Worm (Caenorhabditis elegans): ENCODE results near the gene srd-55.

srd-55 gene

ce11 chrII:7385442-7385841 is 22.9 kb upstream of the srd-55 start, which contains the start of gene sre-3:
Gene sre-3 (plus strand): TSS chrII:7385742.
- TF ChIP-seq ceh-16 (tag; optimal IDR thresholded peaks at IDR 0.05): no peak
- no peak for TF ChIP-seq nhr-11 (tag; optimal IDR thresholded peaks at IDR 0.05)
- TF ChIP-seq Y55F3AM.14 (GFP tag; optimal IDR thresholded peaks at IDR 0.05): no peak
- no peak for TF ChIP-seq nhr-77 (tag; optimal IDR thresholded peaks at IDR 0.05)
- no peak for TF ChIP-seq F13H6.1 (tag; optimal IDR thresholded peaks at IDR 0.05)
- no peak for TF ChIP-seq ztf-4 (tag; optimal IDR thresholded peaks at IDR 0.05)
- TF ChIP-seq crh-2 (tag; optimal IDR thresholded peaks at IDR 0.05): no peak
- no peak for TF ChIP-seq lsy-2 (tag; optimal IDR thresholded peaks at IDR 0.05)
- TF ChIP-seq ztf-11 (tag; optimal IDR thresholded peaks at IDR 0.05): no peak
- TF ChIP-seq zag-1 (tag; optimal IDR thresholded peaks at IDR 0.05): no peak
- no peak for TF ChIP-seq mdl-1 (tag; optimal IDR thresholded peaks at IDR 0.05)
- TF ChIP-seq fos-1 (tag; optimal IDR thresholded peaks at IDR 0.05): no peak
- TF ChIP-seq skn-1 (tag; optimal IDR thresholded peaks at IDR 0.05): no peak
- TF ChIP-seq nhr-23 (tag; optimal IDR thresholded peaks at IDR 0.05): no peak
- TF ChIP-seq ama-1 (optimal IDR thresholded peaks at IDR 0.05): no peak
- no peak for TF ChIP-seq lin-11 (tag; optimal IDR thresholded peaks at IDR 0.05)

ce11 chrII:7390335-7390734 is 18.0 kb upstream of the srd-55 start:
- TF ChIP-seq dmd-4 (tag; optimal IDR thresholded peaks at IDR 0.05): no peak
- TF ChIP-seq C34F6.9 (tag; optimal IDR thresholded peaks at IDR 0.05): no peak
- no peak for TF ChIP-seq lin-11 (tag; optimal IDR thresholded peaks at IDR 0.05)
- TF ChIP-seq ceh-82 (tag; optimal IDR thresholded peaks at IDR 0.05): no peak
- TF ChIP-seq sma-9 (GFP tag; optimal IDR thresholded peaks at IDR 0.05): no peak
- TF ChIP-seq sma-9 (tag; optimal IDR thresholded peaks at IDR 0.05): no peak
- no peak for TF ChIP-seq nhr-11 (tag; optimal IDR thresholded peaks at IDR 0.05)
- TF ChIP-seq mdl-1 (tag; optimal IDR thresholded peaks at IDR 0.05): no peak
- TF ChIP-seq nhr-25 (tag; optimal IDR thresholded peaks at IDR 0.05): no peak
- TF ChIP-seq R02D3.7 (tag; optimal IDR thresholded peaks at IDR 0.05): no peak
- TF ChIP-seq sma-3 (GFP tag; optimal IDR thresholded peaks at IDR 0.05): no peak
- no peak for TF ChIP-seq ztf-4 (tag; optimal IDR thresholded peaks at IDR 0.05)
- no peak for TF ChIP-seq ztf-11 (tag; optimal IDR thresholded peaks at IDR 0.05)
- TF ChIP-seq Y55F3AM.14 (GFP tag; optimal IDR thresholded peaks at IDR 0.05): no peak
- TF ChIP-seq skn-1 (tag; optimal IDR thresholded peaks at IDR 0.05): no peak
- no peak for TF ChIP-seq ceh-16 (tag; optimal IDR thresholded peaks at IDR 0.05)
- TF ChIP-seq nhr-23 (tag; optimal IDR thresholded peaks at IDR 0.05): no peak

ce11 chrII:7392052-7392694 is 16.1 kb upstream of the srd-55 start:
- TF ChIP-seq nhr-21 (tag; optimal IDR thresholded peaks at IDR 0.05): no peak
- no peak for TF ChIP-seq ztf-4 (tag; optimal IDR thresholded peaks at IDR 0.05)
- TF ChIP-seq crh-2 (tag; optimal IDR thresholded peaks at IDR 0.05): peak; percentile 63
- peak; percentile 72 for TF ChIP-seq zag-1 (tag; optimal IDR thresholded peaks at IDR 0.05)
- TF ChIP-seq sma-3 (GFP tag; optimal IDR thresholded peaks at IDR 0.05): peak; percentile 42
- no peak for TF ChIP-seq nhr-12 (tag; optimal IDR thresholded peaks at IDR 0.05)
- no peak for TF ChIP-seq nhr-23 (tag; optimal IDR thresholded peaks at IDR 0.05)
- TF ChIP-seq F13H6.1 (tag; optimal IDR thresholded peaks at IDR 0.05): peak; percentile 54
- peak; percentile 34 for TF ChIP-seq sem-4 (tag; optimal IDR thresholded peaks at IDR 0.05)
- TF ChIP-seq C34F6.9 (tag; optimal IDR thresholded peaks at IDR 0.05): peak; percentile 56
- TF ChIP-seq nhr-25 (tag; optimal IDR thresholded peaks at IDR 0.05): peak; percentile 76
- peak; percentile 97 for TF ChIP-seq nhr-129 (tag; optimal IDR thresholded peaks at IDR 0.05)
- TF ChIP-seq lsy-2 (tag; optimal IDR thresholded peaks at IDR 0.05): peak in 1 of 2 experiments; percentile 54
- peak; percentile 20 for TF ChIP-seq gmeb-1 (tag; optimal IDR thresholded peaks at IDR 0.05)
- TF ChIP-seq skn-1 (tag; optimal IDR thresholded peaks at IDR 0.05): no peak
- peak; percentile 85 for TF ChIP-seq fos-1 (tag; optimal IDR thresholded peaks at IDR 0.05)
- peak; percentile 60 for TF ChIP-seq blmp-1 (tag; optimal IDR thresholded peaks at IDR 0.05; ENCODE audit: insufficient read depth)
- TF ChIP-seq sma-9 (GFP tag; optimal IDR thresholded peaks at IDR 0.05): peak; percentile 89
- TF ChIP-seq sma-9 (tag; optimal IDR thresholded peaks at IDR 0.05): no peak
- TF ChIP-seq unc-39 (tag; optimal IDR thresholded peaks at IDR 0.05): no peak

- TF ChIP-seq mdl-1 (tag; optimal IDR thresholded peaks at IDR 0.05) (no peak), nhr-25 (tag; optimal IDR thresholded peaks at IDR 0.05) (peak; percentile 35), ZK546.5 (tag; optimal IDR thresholded peaks at IDR 0.05) (no peak), nhr-6 (tag; optimal IDR thresholded peaks at IDR 0.05) (no peak)
These were observed 14.9 kb upstream of the srd-55 start for ce11 chrII:7393393-7393792.

All from whole organism, L2 larva.